Fruit fly (Drosophila melanogaster) whole organism, embryonic: ENCODE results near the gene CG33158.
A peak's percentile ranks its signal among the peaks of the same experiment; 100 is the strongest.

Experiments used
- Adf1 ChIP-seq: fragments of 200-800 bp; sonication (Bioruptor generic); IDR thresholded peaks from 2 replicates; pipeline ENCODE4 v1.3.6; 2022; ENCODE audit warnings: missing biosample characterization, missing genetic modification characterization
- Aef1 ChIP-seq: fragments of 200-800 bp; sonication (Bioruptor generic); IDR thresholded peaks from 3 replicates; pipeline ENCODE4 v1.3.6; 2022; ENCODE audit warnings: missing biosample characterization, missing genetic modification characterization
- Antp ChIP-seq: fragments of 200-800 bp; sonication (Bioruptor generic); optimal IDR thresholded peaks from 3 replicates; lab custom pipeline; 2016; ENCODE audit warnings: missing biosample characterization, missing genetic modification characterization
- Atf3 ChIP-seq: fragments of 200-800 bp; sonication (Bioruptor generic); optimal IDR thresholded peaks from 3 replicates; lab custom pipeline; 2016; ENCODE audit warnings: missing biosample characterization, missing genetic modification characterization
- CG10147 ChIP-seq: fragments of 200-800 bp; sonication (Bioruptor generic); optimal IDR thresholded peaks from 2 replicates; lab custom pipeline; 2019; ENCODE audit warnings: missing biosample characterization, mild to moderate bottlenecking, missing genetic modification characterization, moderate library complexity
- CG11093 ChIP-seq: fragments of 200-800 bp; sonication (Bioruptor generic); IDR thresholded peaks from 3 replicates; pipeline ENCODE4 v1.3.6; 2022; ENCODE audit warnings: missing biosample characterization, missing genetic modification characterization
- CG11504 ChIP-seq: fragments of 200-800 bp; sonication (Bioruptor generic); optimal IDR thresholded peaks from 3 replicates; lab custom pipeline; 2019; ENCODE audit warnings: missing biosample characterization, mild to moderate bottlenecking, missing genetic modification characterization, moderate library complexity
- CG14667 ChIP-seq: fragments of 200-800 bp; sonication (Bioruptor generic); IDR thresholded peaks from 2 replicates; pipeline ENCODE4 v1.3.6; 2022; ENCODE audit warnings: missing biosample characterization, missing genetic modification characterization
- CG14965 ChIP-seq: fragments of 200-800 bp; sonication (Bioruptor generic); optimal IDR thresholded peaks from 2 replicates; lab custom pipeline; 2016; ENCODE audit warnings: missing biosample characterization, missing genetic modification characterization, borderline replicate concordance
- CG17385 ChIP-seq: fragments of 200-800 bp; sonication (Bioruptor generic); optimal IDR thresholded peaks from 3 replicates; lab custom pipeline; 2018; ENCODE audit warnings: missing biosample characterization, mild to moderate bottlenecking, missing genetic modification characterization
- CG18476 ChIP-seq: fragments of 200-800 bp; sonication (Bioruptor generic); optimal IDR thresholded peaks from 2 replicates; lab custom pipeline; 2016; ENCODE audit warnings: missing biosample characterization, mild to moderate bottlenecking, missing genetic modification characterization
- CG4854 ChIP-seq: fragments of 200-800 bp; sonication (Bioruptor generic); optimal IDR thresholded peaks from 2 replicates; lab custom pipeline; 2016; ENCODE audit warnings: missing biosample characterization, missing genetic modification characterization, inconsistent platforms
- CG7372 ChIP-seq: fragments of 200-800 bp; sonication (Bioruptor generic); IDR thresholded peaks from 2 replicates; pipeline ENCODE4 v1.3.6; 2022; ENCODE audit warnings: missing biosample characterization, missing genetic modification characterization
- CG8944 ChIP-seq: fragments of 200-800 bp; sonication (Bioruptor generic); optimal IDR thresholded peaks from 3 replicates; lab custom pipeline; 2016; ENCODE audit warnings: missing biosample characterization, missing genetic modification characterization
- Doc2 ChIP-seq: fragments of 200-800 bp; sonication (Bioruptor generic); IDR thresholded peaks from 2 replicates; pipeline ENCODE4 v1.3.6; 2022; ENCODE audit warnings: missing biosample characterization, missing genetic modification characterization
- GATAe ChIP-seq: fragments of 200-800 bp; sonication (Bioruptor generic); conservative IDR thresholded peaks from 2 replicates; pipeline ENCODE4 v1.3.6; 2022; ENCODE audit warnings: missing biosample characterization, missing genetic modification characterization
- Gsc ChIP-seq: fragments of 200-800 bp; sonication (Bioruptor generic); IDR thresholded peaks from 2 replicates; pipeline ENCODE4 v1.3.6; 2022; ENCODE audit warnings: missing biosample characterization, missing genetic modification characterization
- Hey ChIP-seq: fragments of 200-800 bp; sonication (Bioruptor generic); optimal IDR thresholded peaks from 3 replicates; lab custom pipeline; 2018; ENCODE audit warnings: missing biosample characterization, mild to moderate bottlenecking, missing genetic modification characterization
- Hmr ChIP-seq: fragments of 200-800 bp; sonication (Bioruptor generic); optimal IDR thresholded peaks from 3 replicates; lab custom pipeline; 2017; ENCODE audit warnings: mild to moderate bottlenecking, missing biosample characterization, missing genetic modification reagents, missing genetic modification characterization
- Hr3 ChIP-seq: fragments of 200-800 bp; sonication (Bioruptor generic); optimal IDR thresholded peaks from 3 replicates; lab custom pipeline; 2016; ENCODE audit warnings: missing biosample characterization, missing genetic modification characterization
- Mad ChIP-seq: fragments of 200-800 bp; sonication (Bioruptor generic); optimal IDR thresholded peaks from 2 replicates; lab custom pipeline; 2016; ENCODE audit warnings: missing biosample characterization, missing genetic modification characterization
- Nf-YC ChIP-seq: fragments of 200-800 bp; optimal IDR thresholded peaks from 3 replicates; lab custom pipeline; 2019; ENCODE audit warnings: missing biosample characterization, mild to moderate bottlenecking, missing genetic modification characterization, moderate library complexity
- Scr ChIP-seq: fragments of 200-800 bp; sonication (Bioruptor generic); IDR thresholded peaks from 2 replicates; pipeline ENCODE4 v1.3.6; 2022; ENCODE audit warnings: missing biosample characterization, missing genetic modification characterization; ENCODE audit not compliant: partially characterized antibody
- bab2 ChIP-seq: fragments of 200-800 bp; sonication (Bioruptor generic); optimal IDR thresholded peaks from 2 replicates; lab custom pipeline; 2016; ENCODE audit warnings: missing biosample characterization, missing genetic modification characterization
- bbx ChIP-seq: fragments of 200-800 bp; sonication (Bioruptor generic); IDR thresholded peaks from 2 replicates; pipeline ENCODE4 v1.3.6; 2022; ENCODE audit warnings: missing biosample characterization, missing genetic modification characterization; ENCODE audit not compliant: partially characterized antibody
- btn ChIP-seq: fragments of 200-800 bp; sonication (Bioruptor generic); optimal IDR thresholded peaks from 2 replicates; lab custom pipeline; 2016; ENCODE audit warnings: missing biosample characterization, missing genetic modification characterization
- caup ChIP-seq: fragments of 200-800 bp; sonication (Bioruptor generic); optimal IDR thresholded peaks from 3 replicates; lab custom pipeline; 2017; ENCODE audit warnings: missing biosample characterization, mild to moderate bottlenecking, missing genetic modification characterization, moderate library complexity; ENCODE audit not compliant: severe bottlenecking
- ci ChIP-seq: fragments of 200-800 bp; sonication (Bioruptor generic); IDR thresholded peaks from 3 replicates; pipeline ENCODE4 v1.3.6; 2022; ENCODE audit warnings: missing biosample characterization, missing genetic modification characterization
- dm ChIP-seq: fragments of 200-800 bp; sonication (Bioruptor generic); optimal IDR thresholded peaks from 3 replicates; lab custom pipeline; 2016; ENCODE audit warnings: missing biosample characterization, missing genetic modification characterization
- dmrt11E ChIP-seq: fragments of 200-800 bp; sonication (Bioruptor generic); optimal IDR thresholded peaks from 3 replicates; lab custom pipeline; 2018; ENCODE audit warnings: missing biosample characterization, mild to moderate bottlenecking, missing genetic modification characterization, moderate library complexity
- esg ChIP-seq: fragments of 200-800 bp; sonication (Bioruptor generic); conservative IDR thresholded peaks from 2 replicates; pipeline ENCODE4 v1.3.6; 2022; ENCODE audit warnings: missing biosample characterization, missing genetic modification characterization
- gcm2 ChIP-seq: fragments of 200-800 bp; sonication (Bioruptor generic); optimal IDR thresholded peaks from 2 replicates; lab custom pipeline; 2016; ENCODE audit warnings: missing biosample characterization, missing genetic modification characterization
- her ChIP-seq: fragments of 200-800 bp; sonication (Bioruptor generic); optimal IDR thresholded peaks from 2 replicates; lab custom pipeline; 2016; ENCODE audit warnings: missing biosample characterization, missing genetic modification characterization
- jigr1 ChIP-seq: fragments of 200-800 bp; sonication (Bioruptor generic); IDR thresholded peaks from 3 replicates; pipeline ENCODE4 v1.3.6; 2022; ENCODE audit warnings: missing biosample characterization, missing genetic modification characterization
- jumu ChIP-seq: fragments of 200-800 bp; sonication (Bioruptor generic); optimal IDR thresholded peaks from 3 replicates; lab custom pipeline; 2016; ENCODE audit warnings: missing biosample characterization, missing genetic modification characterization
- mirr ChIP-seq: fragments of 200-800 bp; sonication (Bioruptor generic); optimal IDR thresholded peaks from 3 replicates; lab custom pipeline; 2018; ENCODE audit warnings: missing biosample characterization, mild to moderate bottlenecking, missing genetic modification characterization
- mld ChIP-seq: fragments of 200-800 bp; sonication (Bioruptor generic); IDR thresholded peaks from 3 replicates; pipeline ENCODE4 v1.3.6; 2022; ENCODE audit warnings: missing biosample characterization, missing genetic modification characterization; ENCODE audit not compliant: partially characterized antibody
- nau ChIP-seq: fragments of 200-800 bp; sonication (Bioruptor generic); optimal IDR thresholded peaks from 3 replicates; lab custom pipeline; 2017; ENCODE audit warnings: missing biosample characterization, mild to moderate bottlenecking, missing genetic modification characterization, missing genetic modification reagents
- nerfin-1 ChIP-seq: fragments of 200-800 bp; sonication (Bioruptor generic); optimal IDR thresholded peaks from 3 replicates; lab custom pipeline; 2019; ENCODE audit warnings: missing biosample characterization, mild to moderate bottlenecking, missing genetic modification characterization, moderate library complexity
- pum ChIP-seq: fragments of 200-800 bp; sonication (Bioruptor generic); optimal IDR thresholded peaks from 2 replicates; lab custom pipeline; 2016; ENCODE audit warnings: missing biosample characterization, missing genetic modification characterization
- ranshi ChIP-seq: fragments of 200-800 bp; sonication (Bioruptor generic); IDR thresholded peaks from 2 replicates; pipeline ENCODE4 v1.3.6; 2022; ENCODE audit warnings: missing biosample characterization, missing genetic modification characterization
- run ChIP-seq: fragments of 200-800 bp; sonication (Bioruptor generic); optimal IDR thresholded peaks from 3 replicates; lab custom pipeline; 2018; ENCODE audit warnings: missing biosample characterization, mild to moderate bottlenecking, missing genetic modification characterization
- schlank ChIP-seq: fragments of 200-800 bp; sonication (Bioruptor generic); optimal IDR thresholded peaks from 2 replicates; lab custom pipeline; 2018; ENCODE audit warnings: missing biosample characterization, mild to moderate bottlenecking, missing genetic modification characterization
- slou ChIP-seq: fragments of 200-800 bp; sonication (Bioruptor generic); optimal IDR thresholded peaks from 3 replicates; lab custom pipeline; 2016; ENCODE audit warnings: missing biosample characterization, missing genetic modification characterization
- so ChIP-seq: fragments of 200-800 bp; sonication (Bioruptor generic); IDR thresholded peaks from 3 replicates; pipeline ENCODE4 v1.3.6; 2022; ENCODE audit warnings: missing biosample characterization, missing genetic modification characterization
- sqz ChIP-seq: fragments of 200-800 bp; sonication (Bioruptor generic); optimal IDR thresholded peaks from 3 replicates; lab custom pipeline; 2018; ENCODE audit warnings: missing biosample characterization, mild to moderate bottlenecking, missing genetic modification characterization
- stc ChIP-seq: fragments of 200-800 bp; sonication (Bioruptor generic); IDR thresholded peaks from 2 replicates; pipeline ENCODE4 v1.3.6; 2022; ENCODE audit warnings: missing biosample characterization, missing genetic modification characterization
- twi ChIP-seq: fragments of 200-800 bp; optimal IDR thresholded peaks from 2 replicates; lab custom pipeline; 2019; ENCODE audit warnings: missing biosample characterization, mild to moderate bottlenecking, missing genetic modification characterization, moderate library complexity
- vvl ChIP-seq: fragments of 200-800 bp; sonication (Bioruptor generic); IDR thresholded peaks from 2 replicates; pipeline ENCODE4 v1.3.6; 2022; ENCODE audit warnings: missing biosample characterization, missing genetic modification characterization
- yki ChIP-seq: fragments of >200 bp; optimal IDR thresholded peaks from 3 replicates; lab custom pipeline; 2018
- z ChIP-seq: fragments of 200-800 bp; sonication (Bioruptor generic); IDR thresholded peaks from 3 replicates; pipeline ENCODE4 v1.3.6; 2022; ENCODE audit warnings: missing biosample characterization, missing genetic modification characterization

Gene CG33158

dm6 chr3L:16380770-16381169 lies 38.6 kb upstream of the CG33158 start (continued):
- 0 out of 3 replicates have a peak, but pooled peaks have one; percentile 33 for TF ChIP-seq so
- peak; percentile 53 for TF ChIP-seq Hr3 (GFP tag; lab: Kevin White, UChicago)
- TF ChIP-seq Scr = no peak
- peak; percentile 44; the same call in 1 of the 2 replicates for TF ChIP-seq CG14667 (GFP tag; lab: Robert Waterston, UW)
- TF ChIP-seq z (GFP tag; lab: Robert Waterston, UW) = no peak
- TF ChIP-seq jumu (GFP tag; lab: Kevin White, UChicago) = peak; percentile 57
- TF ChIP-seq jigr1 (GFP tag; lab: Robert Waterston, UW) = no peak
- TF ChIP-seq CG14965 (GFP tag; lab: Kevin White, UChicago) = no peak
- peak; percentile 66 for TF ChIP-seq CG8944
- TF ChIP-seq yki (lab: Kevin White, UChicago) = no peak
- TF ChIP-seq esg = peak; percentile 48; the same call in 1 of the 2 replicates
- TF ChIP-seq CG11093 (GFP tag; lab: Robert Waterston, UW) = peak; percentile 64; the same call in 2 of the 3 replicates
- peak; percentile 60 for TF ChIP-seq CG10147 (GFP tag; lab: Kevin White, UChicago)
- no peak for TF ChIP-seq mld (GFP tag; lab: Robert Waterston, UW)
- no peak for TF ChIP-seq bbx (GFP tag; lab: Robert Waterston, UW)
- TF ChIP-seq vvl (GFP tag; lab: Robert Waterston, UW) = peak; percentile 65; the same call in 1 of the 2 replicates
- peak; percentile 67 for TF ChIP-seq nau (GFP tag; lab: Kevin White, UChicago)
- peak; percentile 41 for TF ChIP-seq Atf3 (GFP tag; lab: Kevin White, UChicago)
- peak; percentile 61 for TF ChIP-seq her (GFP tag; lab: Kevin White, UChicago)
- no peak for TF ChIP-seq gcm2 (GFP tag; lab: Kevin White, UChicago)
- peak; percentile 72 for TF ChIP-seq caup
- peak; percentile 42; the same call in 1 of the 3 replicates for TF ChIP-seq Aef1 (GFP tag; lab: Robert Waterston, UW)
- no peak for TF ChIP-seq mirr (GFP tag; lab: Kevin White, UChicago)
- TF ChIP-seq CG4854 (GFP tag; lab: Kevin White, UChicago) = peak; percentile 29
- 0 out of 2 replicates have a peak, but pooled peaks have one; percentile 21 for TF ChIP-seq ranshi (GFP tag; lab: Robert Waterston, UW)
- no peak for TF ChIP-seq GATAe (GFP tag; lab: Robert Waterston, UW)
- peak; percentile 31 for TF ChIP-seq run (tag; lab: Kevin White, UChicago)
- peak; percentile 1 for TF ChIP-seq CG18476 (GFP tag; lab: Kevin White, UChicago)
- TF ChIP-seq Hey = no peak
- TF ChIP-seq twi (tag; lab: Kevin White, UChicago) = peak; percentile 42
- TF ChIP-seq CG17385 (GFP tag; lab: Kevin White, UChicago) = peak; percentile 78
- no peak; the same call in 1 of the 2 replicates for TF ChIP-seq Adf1 (GFP tag; lab: Robert Waterston, UW)
- TF ChIP-seq slou = no peak
- no peak for TF ChIP-seq Gsc (GFP tag; lab: Robert Waterston, UW)
- peak; percentile 15 for TF ChIP-seq btn (GFP tag; lab: Kevin White, UChicago)
- TF ChIP-seq sqz (GFP tag; lab: Kevin White, UChicago) = no peak
- peak; percentile 57 for TF ChIP-seq dm (GFP tag; lab: Kevin White, UChicago)
- TF ChIP-seq pum (GFP tag; lab: Kevin White, UChicago) = peak; percentile 64
- no peak; the same call in none of the 2 replicates for TF ChIP-seq CG7372
- no peak for TF ChIP-seq Doc2 (GFP tag; lab: Robert Waterston, UW)
- peak; percentile 61 for TF ChIP-seq schlank (tag; lab: Kevin White, UChicago)
- peak; percentile 71 for TF ChIP-seq Hmr (GFP tag; lab: Kevin White, UChicago)
- peak; percentile 73 for TF ChIP-seq Nf-YC (tag; lab: Kevin White, UChicago)
- TF ChIP-seq stc (GFP tag; lab: Robert Waterston, UW) = 0 out of 2 replicates have a peak, but pooled peaks have one; percentile 7
- TF ChIP-seq dmrt11E (tag; lab: Kevin White, UChicago) = peak; percentile 51
- peak; percentile 55 for TF ChIP-seq Antp
- 0 out of 3 replicates have a peak, but pooled peaks have one; percentile 15 for TF ChIP-seq ci
- no peak for TF ChIP-seq Mad (GFP tag; lab: Kevin White, UChicago)
- TF ChIP-seq nerfin-1 (tag; lab: Kevin White, UChicago) = peak; percentile 49
- peak; percentile 61 for TF ChIP-seq bab2 (GFP tag; lab: Kevin White, UChicago)
- no peak for TF ChIP-seq CG11504
